Fruit fly (Drosophila melanogaster) whole organism, prepupa: ENCODE measurements around the gene CG7369.
A peak's percentile ranks its signal among the peaks of the same experiment; 100 is the strongest.

Experiments used
- CG10631 ChIP-seq: fragments of 200-800 bp; sonication (Bioruptor generic); optimal IDR thresholded peaks from 2 replicates; lab custom pipeline; 2016; ENCODE audit warnings: missing biosample characterization, missing genetic modification characterization
- CG10669 ChIP-seq: fragments of 200-800 bp; sonication (Bioruptor generic); optimal IDR thresholded peaks from 3 replicates; lab custom pipeline; 2018; ENCODE audit warnings: missing biosample characterization, mild to moderate bottlenecking, missing genetic modification characterization, moderate library complexity
- CG11294 ChIP-seq: fragments of 200-800 bp; sonication (Bioruptor generic); IDR thresholded peaks from 2 replicates; pipeline ENCODE4 v1.3.6; 2022; ENCODE audit warnings: missing biosample characterization, missing genetic modification characterization
- CG15336 ChIP-seq: fragments of 200-800 bp; sonication (Bioruptor generic); IDR thresholded peaks from 2 replicates; pipeline ENCODE4 v1.3.6; 2022; ENCODE audit warnings: missing biosample characterization, missing genetic modification characterization
- CG1621 ChIP-seq: fragments of 200-800 bp; sonication (Bioruptor generic); optimal IDR thresholded peaks from 3 replicates; lab custom pipeline; 2018; ENCODE audit warnings: missing biosample characterization, mild to moderate bottlenecking, missing genetic modification characterization
- CG3032 ChIP-seq: fragments of 200-800 bp; optimal IDR thresholded peaks from 2 replicates; lab custom pipeline; 2019; ENCODE audit warnings: missing biosample characterization, mild to moderate bottlenecking, missing genetic modification characterization, moderate library complexity
- CG31627 ChIP-seq: fragments of 200-800 bp; sonication (Bioruptor generic); optimal IDR thresholded peaks from 3 replicates; lab custom pipeline; 2016; ENCODE audit warnings: missing biosample characterization, missing genetic modification characterization
- CG32006 ChIP-seq: fragments of 200-800 bp; sonication (Bioruptor generic); optimal IDR thresholded peaks from 3 replicates; lab custom pipeline; 2017; ENCODE audit warnings: missing biosample characterization, mild to moderate bottlenecking, missing genetic modification characterization
- CG34406 ChIP-seq: fragments of 200-800 bp; sonication (Bioruptor generic); optimal IDR thresholded peaks from 3 replicates; lab custom pipeline; 2016; ENCODE audit warnings: missing biosample characterization, missing genetic modification characterization
- CG3919 ChIP-seq: fragments of 200-800 bp; sonication (Bioruptor generic); optimal IDR thresholded peaks from 3 replicates; lab custom pipeline; 2016; ENCODE audit warnings: missing biosample characterization, missing genetic modification characterization
- CG4318 ChIP-seq: fragments of 200-800 bp; sonication (Bioruptor generic); optimal IDR thresholded peaks from 3 replicates; lab custom pipeline; 2017; ENCODE audit warnings: missing biosample characterization, mild to moderate bottlenecking, missing genetic modification characterization
- CG6163 ChIP-seq: fragments of 200-800 bp; sonication (Bioruptor generic); IDR thresholded peaks from 3 replicates; pipeline ENCODE4 v1.3.6; 2022; ENCODE audit warnings: missing biosample characterization, missing genetic modification characterization
- CG6276 ChIP-seq: fragments of 200-800 bp; sonication (Bioruptor generic); optimal IDR thresholded peaks from 2 replicates; lab custom pipeline; 2017; ENCODE audit warnings: missing biosample characterization, mild to moderate bottlenecking, missing genetic modification characterization
- CG6792 ChIP-seq: fragments of 200-800 bp; sonication (Bioruptor generic); optimal IDR thresholded peaks from 3 replicates; lab custom pipeline; 2016; ENCODE audit warnings: missing biosample characterization, missing genetic modification characterization
- CG6808 ChIP-seq: fragments of 200-800 bp; sonication (Bioruptor generic); optimal IDR thresholded peaks from 3 replicates; lab custom pipeline; 2017; ENCODE audit warnings: missing biosample characterization, missing genetic modification characterization, mild to moderate bottlenecking, moderate library complexity, missing genetic modification reagents
- CG6854 ChIP-seq: fragments of 200-800 bp; sonication (Bioruptor generic); optimal IDR thresholded peaks from 2 replicates; lab custom pipeline; 2017; ENCODE audit warnings: missing biosample characterization, mild to moderate bottlenecking, missing genetic modification characterization
- CG8319 ChIP-seq: fragments of 200-800 bp; sonication (Bioruptor generic); optimal IDR thresholded peaks from 3 replicates; lab custom pipeline; 2016; ENCODE audit warnings: missing biosample characterization, missing genetic modification characterization
- CG8632 ChIP-seq: fragments of 200-800 bp; sonication (Bioruptor generic); optimal IDR thresholded peaks from 3 replicates; lab custom pipeline; 2016; ENCODE audit warnings: missing biosample characterization, missing genetic modification characterization
- Eip75B ChIP-seq: fragments of 200-800 bp; sonication (Bioruptor generic); optimal IDR thresholded peaks from 3 replicates; lab custom pipeline; 2016; ENCODE audit warnings: missing biosample characterization, missing genetic modification characterization
- Eip78C ChIP-seq: fragments of 200-800 bp; sonication (Bioruptor generic); peaks from one replicate; lab custom pipeline; 2016; ENCODE audit warnings: missing biosample characterization, missing genetic modification characterization
- Ets21C ChIP-seq: fragments of 200-800 bp; sonication (Bioruptor generic); optimal IDR thresholded peaks from 3 replicates; lab custom pipeline; 2016; ENCODE audit warnings: missing biosample characterization, missing genetic modification characterization
- Ets96B ChIP-seq: fragments of 200-800 bp; optimal IDR thresholded peaks from 2 replicates; lab custom pipeline; 2019; ENCODE audit warnings: missing biosample characterization, mild to moderate bottlenecking, missing genetic modification characterization, moderate library complexity
- Gug ChIP-seq: fragments of 200-800 bp; sonication (Bioruptor generic); IDR thresholded peaks from 2 replicates; pipeline ENCODE4 v1.3.6; 2022; ENCODE audit warnings: missing biosample characterization, missing genetic modification characterization
- Hr38 ChIP-seq: sonication (Bioruptor generic); optimal IDR thresholded peaks from 2 replicates; lab custom pipeline; 2016; ENCODE audit warnings: missing biosample characterization, missing genetic modification characterization
- Hr39 ChIP-seq: fragments of 200-800 bp; sonication (Bioruptor generic); optimal IDR thresholded peaks from 2 replicates; lab custom pipeline; 2016; ENCODE audit warnings: missing biosample characterization, missing genetic modification characterization
- Hr4 ChIP-seq: fragments of 200-800 bp; sonication (Bioruptor generic); optimal IDR thresholded peaks from 3 replicates; lab custom pipeline; 2016; ENCODE audit warnings: missing biosample characterization, missing genetic modification characterization
- Lpt ChIP-seq: fragments of 200-800 bp; sonication (Bioruptor generic); optimal IDR thresholded peaks from 3 replicates; lab custom pipeline; 2016; ENCODE audit warnings: missing biosample characterization, missing genetic modification characterization
- Met ChIP-seq: fragments of 200-800 bp; sonication (Bioruptor generic); optimal IDR thresholded peaks from 3 replicates; lab custom pipeline; 2016; ENCODE audit warnings: missing biosample characterization, missing genetic modification characterization
- OdsH ChIP-seq: fragments of 200-800 bp; sonication (Bioruptor generic); optimal IDR thresholded peaks from 3 replicates; lab custom pipeline; 2016; ENCODE audit warnings: missing biosample characterization, missing genetic modification characterization
- Smox ChIP-seq: fragments of 200-800 bp; sonication (Bioruptor generic); optimal IDR thresholded peaks from 3 replicates; lab custom pipeline; 2016; ENCODE audit warnings: missing biosample characterization, missing genetic modification characterization
- Sox102F ChIP-seq: fragments of 200-800 bp; sonication (Bioruptor generic); optimal IDR thresholded peaks from 2 replicates; lab custom pipeline; 2016; ENCODE audit warnings: missing biosample characterization, mild to moderate bottlenecking, missing genetic modification characterization
- Sox14 ChIP-seq: fragments of 200-800 bp; sonication (Bioruptor generic); optimal IDR thresholded peaks from 3 replicates; lab custom pipeline; 2016; ENCODE audit warnings: missing biosample characterization, missing genetic modification characterization
- Sox15 ChIP-seq: fragments of 200-800 bp; sonication (Bioruptor generic); optimal IDR thresholded peaks from 3 replicates; lab custom pipeline; 2016; ENCODE audit warnings: missing biosample characterization, missing genetic modification characterization
- acj6 ChIP-seq: fragments of 200-800 bp; sonication (Bioruptor generic); optimal IDR thresholded peaks from 3 replicates; lab custom pipeline; 2016; ENCODE audit warnings: missing biosample characterization, missing genetic modification characterization
- cyc ChIP-seq: fragments of 200-800 bp; sonication (Bioruptor generic); optimal IDR thresholded peaks from 3 replicates; lab custom pipeline; 2016; ENCODE audit warnings: missing biosample characterization, missing genetic modification characterization
- dac ChIP-seq: fragments of 200-800 bp; sonication (Bioruptor generic); optimal IDR thresholded peaks from 2 replicates; lab custom pipeline; 2017; ENCODE audit warnings: missing biosample characterization, mild to moderate bottlenecking, missing genetic modification characterization
- dsx ChIP-seq: fragments of 200-800 bp; optimal IDR thresholded peaks from 3 replicates; lab custom pipeline; 2019; ENCODE audit warnings: missing biosample characterization, mild to moderate bottlenecking, missing genetic modification characterization, moderate library complexity; ENCODE audit not compliant: poor library complexity, severe bottlenecking
- fd59A ChIP-seq: fragments of 200-800 bp; sonication (Bioruptor generic); optimal IDR thresholded peaks from 2 replicates; lab custom pipeline; 2017; ENCODE audit warnings: missing biosample characterization, mild to moderate bottlenecking, missing genetic modification characterization, missing genetic modification reagents
- fd85E ChIP-seq: fragments of 200-800 bp; sonication (Bioruptor generic); optimal IDR thresholded peaks from 3 replicates; lab custom pipeline; 2016; ENCODE audit warnings: missing biosample characterization, missing genetic modification characterization
- fkh ChIP-seq: fragments of 200-800 bp; sonication (Bioruptor generic); optimal IDR thresholded peaks from 3 replicates; lab custom pipeline; 2017; ENCODE audit warnings: missing biosample characterization, mild to moderate bottlenecking, missing genetic modification characterization, moderate library complexity
- lz ChIP-seq: fragments of 200-800 bp; sonication (Bioruptor generic); optimal IDR thresholded peaks from 3 replicates; lab custom pipeline; 2016; ENCODE audit warnings: missing biosample characterization, missing genetic modification characterization
- net ChIP-seq: fragments of 200-800 bp; sonication (Bioruptor generic); optimal IDR thresholded peaks from 3 replicates; lab custom pipeline; 2016; ENCODE audit warnings: missing biosample characterization, missing genetic modification characterization
- pdm3 ChIP-seq: fragments of 200-800 bp; sonication (Bioruptor generic); optimal IDR thresholded peaks from 3 replicates; lab custom pipeline; 2016; ENCODE audit warnings: missing biosample characterization, missing genetic modification characterization
- salr ChIP-seq, 2 experiments: fragments of 200-800 bp; sonication (Bioruptor generic); optimal IDR thresholded peaks; 3 replicates each; lab custom pipeline; 2016 to 2018; ENCODE audit warnings: missing biosample characterization in 2 of 2, missing genetic modification characterization in 2 of 2, mild to moderate bottlenecking in 1 of 2
- spab ChIP-seq: fragments of 200-800 bp; sonication (Bioruptor generic); optimal IDR thresholded peaks from 2 replicates; lab custom pipeline; 2017; ENCODE audit warnings: missing biosample characterization, mild to moderate bottlenecking, missing genetic modification characterization, missing genetic modification reagents
- ss ChIP-seq, 2 experiments: fragments of 200-800 bp; sonication (Bioruptor generic); optimal IDR thresholded peaks; 2 replicates in 1 of 2; 3 replicates in 1 of 2; lab custom pipeline; 2017 to 2018; ENCODE audit warnings: mild to moderate bottlenecking in 2 of 2, missing biosample characterization in 2 of 2, missing genetic modification characterization in 2 of 2, moderate library complexity in 1 of 2
- svp ChIP-seq: fragments of 200-800 bp; sonication (Bioruptor generic); peaks from one replicate; lab custom pipeline; 2016; ENCODE audit warnings: missing biosample characterization, missing genetic modification characterization
- topi ChIP-seq: fragments of 200-800 bp; sonication (Bioruptor generic); optimal IDR thresholded peaks from 3 replicates; lab custom pipeline; 2016; ENCODE audit warnings: missing biosample characterization, missing genetic modification characterization
- vri ChIP-seq: fragments of 200-800 bp; sonication (Bioruptor generic); optimal IDR thresholded peaks from 3 replicates; lab custom pipeline; 2016; ENCODE audit warnings: missing biosample characterization, mild to moderate bottlenecking, missing genetic modification characterization

The CG7369 gene

DNA sequence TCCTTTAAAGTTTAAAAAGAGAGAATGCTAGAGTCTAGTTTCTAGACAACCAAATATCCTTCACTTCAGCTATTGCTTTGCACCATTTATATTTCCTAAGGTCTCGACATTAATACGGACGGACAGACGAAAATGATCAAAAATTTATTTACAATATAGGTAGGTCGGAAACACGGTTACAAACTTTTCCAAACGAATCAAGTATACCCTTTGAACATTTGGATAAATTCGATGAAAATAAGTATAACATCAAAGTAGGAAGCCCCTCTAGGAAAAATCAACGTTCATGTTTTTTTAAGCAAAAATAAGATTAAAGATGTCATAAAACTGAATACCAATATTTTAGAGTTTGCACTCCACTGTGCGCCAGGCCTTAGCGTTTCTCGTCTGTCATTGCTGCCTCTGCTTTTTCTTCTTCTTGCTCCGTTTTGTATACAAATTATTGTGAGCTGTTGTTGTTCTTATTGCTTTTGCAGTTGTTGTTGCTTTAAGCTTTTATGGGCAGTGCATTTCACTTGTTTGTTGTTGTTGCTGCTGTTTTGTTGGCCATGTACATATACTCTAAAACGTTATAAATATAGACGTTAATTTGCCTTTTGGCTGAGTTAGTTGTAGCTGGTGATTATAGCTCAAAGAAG is 1.5 kb downstream of the CG7369 start (continued):
- no peak for TF ChIP-seq CG6854 (GFP tag; lab: Kevin White, UChicago)
- TF ChIP-seq CG34406 (GFP tag; lab: Kevin White, UChicago), result peak; percentile 4
- peak; percentile 26 for TF ChIP-seq net (GFP tag; lab: Kevin White, UChicago)
- peak; percentile 29 for TF ChIP-seq cyc (GFP tag; lab: Kevin White, UChicago)
- TF ChIP-seq CG6276, result peak; percentile 27
- TF ChIP-seq Ets21C, result no peak
- TF ChIP-seq CG15336 (GFP tag; lab: Robert Waterston, UW), result peak; percentile 22; the same call in 1 of the 2 replicates
- TF ChIP-seq acj6, result peak; percentile 16
- TF ChIP-seq Sox102F (GFP tag; lab: Kevin White, UChicago), result peak; percentile 21
- TF ChIP-seq, all 60 proteins: peak for 35

DNA sequence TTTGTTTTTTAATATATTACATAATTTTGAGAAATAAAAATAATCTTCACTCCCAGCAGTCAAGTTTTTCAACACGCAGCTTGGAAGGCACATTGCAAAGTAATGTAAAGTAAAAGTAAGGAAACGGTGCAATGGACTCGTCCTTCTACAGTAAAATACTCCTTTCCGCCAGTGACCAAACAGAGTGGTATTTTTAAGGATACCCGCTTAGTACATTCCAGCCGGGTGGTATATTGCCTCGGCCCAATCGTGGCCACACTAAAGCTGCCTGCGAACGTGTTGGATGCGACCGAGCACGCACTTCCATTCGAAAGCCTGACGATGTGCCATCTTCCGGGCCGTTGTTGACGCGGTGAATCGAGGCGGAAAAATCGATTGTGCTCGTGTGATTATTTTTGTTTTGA is 7.6 kb downstream of the CG7369 start, which contains the start of gene SPoCk:
Gene SPoCk (plus strand): TSS at position 298 of the 404 bp plus-strand sequence.
- no peak for TF ChIP-seq Gug (GFP tag; lab: Robert Waterston, UW)
- TF ChIP-seq Hr38 (GFP tag; lab: Kevin White, UChicago), result no peak
- TF ChIP-seq Sox14 (GFP tag; lab: Kevin White, UChicago), result no peak
- peak; percentile 63 for TF ChIP-seq CG1621
- no peak for TF ChIP-seq Eip75B (GFP tag; lab: Kevin White, UChicago)
- no peak for TF ChIP-seq CG11294 (GFP tag; lab: Robert Waterston, UW)
- TF ChIP-seq CG8632, result no peak
- no peak for TF ChIP-seq CG6163 (GFP tag; lab: Robert Waterston, UW)
- no peak for TF ChIP-seq CG6276
- no peak for TF ChIP-seq Sox15
- TF ChIP-seq CG34406 (GFP tag; lab: Kevin White, UChicago), result no peak
- TF ChIP-seq Sox102F (GFP tag; lab: Kevin White, UChicago), result no peak
- TF ChIP-seq Hr39, result no peak
- no peak for TF ChIP-seq CG6808 (GFP tag; lab: Kevin White, UChicago)
- TF ChIP-seq pdm3, result no peak
- TF ChIP-seq CG4318 (GFP tag; lab: Kevin White, UChicago), result no peak
- no peak for TF ChIP-seq Lpt (GFP tag; lab: Kevin White, UChicago)
- no peak for TF ChIP-seq dac
- no peak for TF ChIP-seq CG6854 (GFP tag; lab: Kevin White, UChicago)
- TF ChIP-seq spab (GFP tag; lab: Kevin White, UChicago), result no peak
- no peak for TF ChIP-seq CG10669
- no peak for TF ChIP-seq CG15336 (GFP tag; lab: Robert Waterston, UW)
- peak; percentile 69 for TF ChIP-seq Eip78C (GFP tag; lab: Kevin White, UChicago)
- TF ChIP-seq OdsH (GFP tag; lab: Kevin White, UChicago), result no peak
- TF ChIP-seq CG32006 (GFP tag; lab: Kevin White, UChicago), result no peak
- no peak for TF ChIP-seq CG6792
- peak; percentile 29 for TF ChIP-seq CG3919 (GFP tag; lab: Kevin White, UChicago)
- TF ChIP-seq Hr4, result no peak
- no peak for TF ChIP-seq fd85E (GFP tag; lab: Kevin White, UChicago)
- no peak for TF ChIP-seq lz (GFP tag; lab: Kevin White, UChicago)
- TF ChIP-seq dsx (GFP tag; lab: Kevin White, UChicago), result peak; percentile 39
- peak; percentile 57 for TF ChIP-seq svp (GFP tag; lab: Kevin White, UChicago)
- TF ChIP-seq ss (GFP tag; optimal IDR thresholded peaks at IDR 0.05; lab: Kevin White, UChicago), result peak; percentile 21 to 34
- TF ChIP-seq CG3032 (tag; lab: Kevin White, UChicago), result peak; percentile 9
- TF ChIP-seq CG31627 (GFP tag; lab: Kevin White, UChicago), result no peak
- no peak for TF ChIP-seq Smox (GFP tag; lab: Kevin White, UChicago)
- TF ChIP-seq Ets96B (tag; lab: Kevin White, UChicago), result no peak
- no peak for TF ChIP-seq fkh (GFP tag; lab: Kevin White, UChicago)
- no peak for TF ChIP-seq net (GFP tag; lab: Kevin White, UChicago)
- TF ChIP-seq salr (GFP tag; optimal IDR thresholded peaks at IDR 0.05; lab: Kevin White, UChicago), result no peak
- TF ChIP-seq fd59A, result no peak
- TF ChIP-seq Met (GFP tag; lab: Kevin White, UChicago), result no peak
- no peak for TF ChIP-seq CG10631 (GFP tag; lab: Kevin White, UChicago)
- TF ChIP-seq CG8319 (GFP tag; lab: Kevin White, UChicago), result no peak
- no peak for TF ChIP-seq topi (GFP tag; lab: Kevin White, UChicago)
- no peak for TF ChIP-seq cyc (GFP tag; lab: Kevin White, UChicago)
- no peak for TF ChIP-seq vri (GFP tag; lab: Kevin White, UChicago)
